Fruit fly (Drosophila melanogaster) whole organism, embryonic: ENCODE results near the gene trr.

ENCODE experiments used
- CG10366 ChIP-seq: fragments of 200-800 bp; sonication (Bioruptor generic); IDR thresholded peaks from 2 replicates; pipeline ENCODE4 v1.3.6; 2022; ENCODE audit warnings: missing biosample characterization, missing genetic modification characterization
- CG10462 ChIP-seq: fragments of 200-800 bp; sonication (Bioruptor generic); optimal IDR thresholded peaks from 2 replicates; lab custom pipeline; 2016; ENCODE audit warnings: missing biosample characterization, missing genetic modification characterization
- CG12659 ChIP-seq: fragments of 200-800 bp; sonication (Bioruptor generic); optimal IDR thresholded peaks from 3 replicates; lab custom pipeline; 2017; ENCODE audit warnings: mild to moderate bottlenecking, missing biosample characterization, missing genetic modification reagents, missing genetic modification characterization
- CG14014 ChIP-seq: fragments of 200-800 bp; sonication (Bioruptor generic); IDR thresholded peaks from 2 replicates; pipeline ENCODE4 v1.3.6; 2022; ENCODE audit warnings: missing biosample characterization, missing genetic modification characterization
- CG14860 ChIP-seq: fragments of 200-800 bp; sonication (Bioruptor generic); IDR thresholded peaks from 3 replicates; pipeline ENCODE4 v1.3.6; 2022; ENCODE audit warnings: missing biosample characterization, missing genetic modification characterization; ENCODE audit not compliant: partially characterized antibody
- CG16779 ChIP-seq: fragments of 200-800 bp; sonication (Bioruptor generic); IDR thresholded peaks from 2 replicates; pipeline ENCODE4 v1.3.6; 2022; ENCODE audit warnings: missing biosample characterization, missing genetic modification characterization
- CG17359 ChIP-seq: fragments of 200-800 bp; sonication (Bioruptor generic); optimal IDR thresholded peaks from 3 replicates; lab custom pipeline; 2018; ENCODE audit warnings: missing biosample characterization, mild to moderate bottlenecking, missing genetic modification characterization, moderate library complexity
- CG17361 ChIP-seq: fragments of 200-800 bp; sonication (Bioruptor generic); IDR thresholded peaks from 3 replicates; pipeline ENCODE4 v1.3.6; 2022; ENCODE audit warnings: missing biosample characterization, missing genetic modification characterization
- CG3065 ChIP-seq: fragments of 200-800 bp; sonication (Bioruptor generic); optimal IDR thresholded peaks from 2 replicates; lab custom pipeline; 2016; ENCODE audit warnings: missing biosample characterization, missing genetic modification characterization
- CG4730 ChIP-seq: fragments of 200-800 bp; sonication (Bioruptor generic); IDR thresholded peaks from 2 replicates; pipeline ENCODE4 v1.3.6; 2022; ENCODE audit warnings: missing biosample characterization, missing genetic modification characterization
- CG6175 ChIP-seq: fragments of 200-800 bp; sonication (Bioruptor generic); IDR thresholded peaks from 3 replicates; pipeline ENCODE4 v1.3.6; 2022; ENCODE audit warnings: missing biosample characterization, missing genetic modification characterization
- CG7786 ChIP-seq: fragments of 200-800 bp; sonication (Bioruptor generic); optimal IDR thresholded peaks from 2 replicates; lab custom pipeline; 2016; ENCODE audit warnings: missing biosample characterization, missing genetic modification characterization
- CG8281 ChIP-seq: fragments of 200-800 bp; sonication (Bioruptor generic); optimal IDR thresholded peaks from 2 replicates; lab custom pipeline; 2018; ENCODE audit warnings: missing biosample characterization, mild to moderate bottlenecking, missing genetic modification characterization, moderate library complexity
- CG8944 ChIP-seq: fragments of 200-800 bp; sonication (Bioruptor generic); optimal IDR thresholded peaks from 3 replicates; lab custom pipeline; 2016; ENCODE audit warnings: missing biosample characterization, missing genetic modification characterization
- E2f2 ChIP-seq: fragments of 200-800 bp; sonication (Bioruptor generic); IDR thresholded peaks from 2 replicates; pipeline ENCODE4 v1.3.6; 2022; ENCODE audit warnings: missing biosample characterization, missing genetic modification characterization
- Ets97D ChIP-seq: fragments of 200-800 bp; sonication (Bioruptor generic); optimal IDR thresholded peaks from 3 replicates; lab custom pipeline; 2016; ENCODE audit warnings: missing biosample characterization, missing genetic modification characterization
- HLHmδ ChIP-seq: fragments of 200-800 bp; sonication (Bioruptor generic); optimal IDR thresholded peaks from 2 replicates; lab custom pipeline; 2018; ENCODE audit warnings: missing biosample characterization, mild to moderate bottlenecking, missing genetic modification characterization, moderate library complexity
- Hand ChIP-seq: fragments of 200-800 bp; sonication (Bioruptor generic); optimal IDR thresholded peaks from 2 replicates; lab custom pipeline; 2017; ENCODE audit warnings: mild to moderate bottlenecking, missing biosample characterization, missing genetic modification reagents, missing genetic modification characterization
- NK7.1 ChIP-seq: fragments of 200-800 bp; sonication (Bioruptor generic); optimal IDR thresholded peaks from 3 replicates; lab custom pipeline; 2016; ENCODE audit warnings: missing biosample characterization, missing genetic modification characterization
- Nf-YC ChIP-seq: fragments of 200-800 bp; optimal IDR thresholded peaks from 3 replicates; lab custom pipeline; 2019; ENCODE audit warnings: missing biosample characterization, mild to moderate bottlenecking, missing genetic modification characterization, moderate library complexity
- Optix ChIP-seq: fragments of 200-800 bp; sonication (Bioruptor generic); IDR thresholded peaks from 3 replicates; pipeline ENCODE4 v1.3.6; 2022; ENCODE audit warnings: missing biosample characterization, missing genetic modification characterization
- Ptx1 ChIP-seq: fragments of 200-800 bp; sonication (Bioruptor generic); IDR thresholded peaks from 2 replicates; pipeline ENCODE4 v1.3.6; 2022; ENCODE audit warnings: missing biosample characterization, missing genetic modification characterization
- Scr ChIP-seq: fragments of 200-800 bp; sonication (Bioruptor generic); IDR thresholded peaks from 2 replicates; pipeline ENCODE4 v1.3.6; 2022; ENCODE audit warnings: missing biosample characterization, missing genetic modification characterization; ENCODE audit not compliant: partially characterized antibody
- TFAM ChIP-seq: fragments of 200-800 bp; sonication (Bioruptor generic); optimal IDR thresholded peaks from 2 replicates; lab custom pipeline; 2017; ENCODE audit warnings: missing biosample characterization, missing genetic modification characterization, inconsistent platforms
- Tbp ChIP-seq: fragments of >200 bp; optimal IDR thresholded peaks from 2 replicates; lab custom pipeline; 2018; ENCODE audit warnings: missing biosample characterization, missing genetic modification characterization
- Xrp1 ChIP-seq: fragments of 200-800 bp; sonication (Bioruptor generic); IDR thresholded peaks from 2 replicates; pipeline ENCODE4 v1.3.6; 2022; ENCODE audit warnings: missing biosample characterization, missing genetic modification characterization
- abd-A ChIP-seq: fragments of 200-800 bp; sonication (Bioruptor generic); optimal IDR thresholded peaks from 3 replicates; lab custom pipeline; 2019; ENCODE audit warnings: missing biosample characterization, mild to moderate bottlenecking, missing genetic modification characterization, moderate library complexity
- al ChIP-seq: fragments of 200-800 bp; sonication (Bioruptor generic); IDR thresholded peaks from 2 replicates; pipeline ENCODE4 v1.3.6; 2022; ENCODE audit warnings: missing biosample characterization, missing genetic modification characterization
- amos ChIP-seq: fragments of 200-800 bp; sonication (Bioruptor generic); IDR thresholded peaks from 2 replicates; pipeline ENCODE4 v1.3.6; 2022; ENCODE audit warnings: missing biosample characterization, missing genetic modification characterization; ENCODE audit not compliant: partially characterized antibody
- az2 ChIP-seq: fragments of 200-800 bp; sonication (Bioruptor generic); optimal IDR thresholded peaks from 3 replicates; lab custom pipeline; 2016; ENCODE audit warnings: missing biosample characterization, missing genetic modification characterization
- ci ChIP-seq: fragments of 200-800 bp; sonication (Bioruptor generic); IDR thresholded peaks from 3 replicates; pipeline ENCODE4 v1.3.6; 2022; ENCODE audit warnings: missing biosample characterization, missing genetic modification characterization
- fd102C ChIP-seq: fragments of 200-800 bp; sonication (Bioruptor generic); optimal IDR thresholded peaks from 2 replicates; lab custom pipeline; 2018; ENCODE audit warnings: missing biosample characterization, mild to moderate bottlenecking, missing genetic modification characterization, moderate library complexity
- ftz-f1 ChIP-seq: fragments of 200-800 bp; sonication (Bioruptor generic); optimal IDR thresholded peaks from 2 replicates; lab custom pipeline; 2016; ENCODE audit warnings: missing biosample characterization, missing genetic modification characterization
- gcm ChIP-seq: fragments of 200-800 bp; sonication (Bioruptor generic); optimal IDR thresholded peaks from 2 replicates; lab custom pipeline; 2019; ENCODE audit warnings: missing biosample characterization, mild to moderate bottlenecking, missing genetic modification characterization, moderate library complexity
- gcm2 ChIP-seq: fragments of 200-800 bp; sonication (Bioruptor generic); optimal IDR thresholded peaks from 2 replicates; lab custom pipeline; 2016; ENCODE audit warnings: missing biosample characterization, missing genetic modification characterization
- gro ChIP-seq: fragments of 200-800 bp; sonication (Bioruptor generic); optimal IDR thresholded peaks from 2 replicates; lab custom pipeline; 2016; ENCODE audit warnings: missing biosample characterization, missing genetic modification characterization
- hth ChIP-seq: fragments of >200 bp; optimal IDR thresholded peaks from 2 replicates; lab custom pipeline; 2017; ENCODE audit warnings: inconsistent platforms
- onecut ChIP-seq: fragments of 200-800 bp; sonication (Bioruptor generic); IDR thresholded peaks from 2 replicates; pipeline ENCODE4 v1.3.6; 2022; ENCODE audit warnings: missing biosample characterization, missing genetic modification characterization
- rib ChIP-seq: fragments of 200-800 bp; sonication (Bioruptor generic); IDR thresholded peaks from 2 replicates; pipeline ENCODE4 v1.3.6; 2022; ENCODE audit warnings: missing biosample characterization, missing genetic modification characterization
- salm ChIP-seq: fragments of 200-800 bp; sonication (Bioruptor generic); optimal IDR thresholded peaks from 2 replicates; lab custom pipeline; 2018; ENCODE audit warnings: missing biosample characterization, mild to moderate bottlenecking, missing genetic modification characterization
- slou ChIP-seq: fragments of 200-800 bp; sonication (Bioruptor generic); optimal IDR thresholded peaks from 3 replicates; lab custom pipeline; 2016; ENCODE audit warnings: missing biosample characterization, missing genetic modification characterization
- ssp ChIP-seq: fragments of 200-800 bp; sonication (Bioruptor generic); IDR thresholded peaks from 2 replicates; pipeline ENCODE4 v1.3.6; 2022; ENCODE audit warnings: missing biosample characterization, missing genetic modification characterization
- vfl ChIP-seq: fragments of 200-800 bp; sonication (Bioruptor generic); optimal IDR thresholded peaks from 2 replicates; lab custom pipeline; 2016; ENCODE audit warnings: missing biosample characterization, missing genetic modification characterization
- yki ChIP-seq: fragments of >200 bp; optimal IDR thresholded peaks from 3 replicates; lab custom pipeline; 2018

trr gene

dm6 chrX:1907727-1908264 lies 18.0 kb upstream of the trr start, which contains the start of gene mip130 (continued):
- TF ChIP-seq NK7.1 (GFP tag; lab: Kevin White, UChicago) (no peak), CG8281 (no peak), CG14014 (GFP tag; lab: Robert Waterston, UW) (peak; percentile 69), Scr (GFP tag; lab: Robert Waterston, UW) (peak; percentile 78), abd-A (tag; lab: Kevin White, UChicago) (no peak), az2 (GFP tag; lab: Kevin White, UChicago) (no peak), hth (lab: Kevin White, UChicago) (no peak), vfl (GFP tag; lab: Kevin White, UChicago) (no peak), gcm2 (GFP tag; lab: Kevin White, UChicago) (no peak), CG10366 (GFP tag; lab: Robert Waterston, UW) (no peak; the same call in 1 of the 2 replicates), salm (tag; lab: Kevin White, UChicago) (no peak), gcm (peak; percentile 22), CG3065 (GFP tag; lab: Kevin White, UChicago) (no peak), fd102C (no peak), yki (lab: Kevin White, UChicago) (no peak), CG17359 (tag; lab: Kevin White, UChicago) (peak; percentile 55), CG16779 (GFP tag; lab: Robert Waterston, UW) (no peak), CG12659 (peak; percentile 69), Ptx1 (GFP tag; lab: Robert Waterston, UW) (peak; percentile 54), CG14860 (0 out of 3 replicates have a peak, but pooled peaks have one; percentile 52), CG17361 (GFP tag; lab: Robert Waterston, UW) (no peak; the same call in 1 of the 3 replicates), onecut (GFP tag; lab: Robert Waterston, UW) (no peak), HLHmδ (no peak), Optix (peak; percentile 17; the same call in 1 of the 3 replicates), amos (GFP tag; lab: Robert Waterston, UW) (peak; percentile 66), Nf-YC (tag; lab: Kevin White, UChicago) (peak; percentile 47), gro (GFP tag; lab: Kevin White, UChicago) (no peak), E2f2 (peak; percentile 47; the same call in 1 of the 2 replicates), CG7786 (GFP tag; lab: Kevin White, UChicago) (no peak), CG6175 (GFP tag; lab: Robert Waterston, UW) (no peak), ci (GFP tag; lab: Robert Waterston, UW) (no peak), TFAM (GFP tag; lab: Kevin White, UChicago) (no peak)

DNA sequence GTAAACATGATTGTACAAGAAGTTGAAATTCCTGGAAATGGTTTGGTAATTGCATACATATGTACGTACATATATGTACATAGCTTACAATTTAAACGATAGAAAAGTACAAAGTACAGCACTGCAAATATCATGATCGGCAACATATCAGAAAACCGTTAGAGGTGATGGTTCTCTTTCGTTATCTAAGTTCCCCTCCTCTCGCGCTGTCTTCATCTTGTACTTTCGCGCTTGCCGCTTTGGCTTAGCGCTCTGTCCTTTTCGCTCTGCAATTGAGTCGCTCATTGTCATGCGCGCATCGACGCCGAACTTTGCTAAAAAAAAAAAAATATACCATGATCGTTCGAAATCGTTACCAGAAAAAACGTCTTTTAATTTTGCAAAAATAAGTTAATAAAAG lies 14.2 kb upstream of the trr start:
- TF ChIP-seq slou (GFP tag; lab: Kevin White, UChicago) (no peak), CG17361 (GFP tag; lab: Robert Waterston, UW) (no peak), CG4730 (GFP tag; lab: Robert Waterston, UW) (no peak), CG8944 (no peak), rib (no peak), al (GFP tag; lab: Robert Waterston, UW) (no peak), CG10462 (GFP tag; lab: Kevin White, UChicago) (no peak), ftz-f1 (no peak), CG17359 (tag; lab: Kevin White, UChicago) (no peak), ssp (GFP tag; lab: Robert Waterston, UW) (no peak), Xrp1 (no peak), Ets97D (GFP tag; lab: Kevin White, UChicago) (no peak), Hand (GFP tag; lab: Kevin White, UChicago) (no peak), Tbp (no peak)
